Worm (Caenorhabditis elegans) whole organism, mixed stage, embryonic: ENCODE data around the gene C32H11.3.

Source experiments
- bed-3 ChIP-seq: fragments of 200-800 bp; sonication (Bioruptor generic); optimal IDR thresholded peaks from 3 replicates; lab custom pipeline; 2018; ENCODE audit warnings: mild to moderate bottlenecking, missing genetic modification characterization, moderate library complexity, missing compliant biosample characterization
- blmp-1 ChIP-seq: fragments of 150-350 bp; optimal IDR thresholded peaks from 2 replicates; lab custom pipeline; 2014; ENCODE audit warnings: missing biosample characterization, missing genetic modification characterization
- ceh-39 ChIP-seq: fragments of 150-350 bp; optimal IDR thresholded peaks from 2 replicates; lab custom pipeline; 2014; ENCODE audit warnings: missing biosample characterization, missing genetic modification characterization
- ceh-43 ChIP-seq: fragments of 200-800 bp; sonication (Bioruptor generic); optimal IDR thresholded peaks from 2 replicates; lab custom pipeline; 2018; ENCODE audit warnings: mild to moderate bottlenecking, missing genetic modification characterization, moderate library complexity, missing compliant biosample characterization
- ceh-83 ChIP-seq: fragments of 200-800 bp; sonication (Bioruptor generic); optimal IDR thresholded peaks from 2 replicates; lab custom pipeline; 2018; ENCODE audit warnings: mild to moderate bottlenecking, missing genetic modification characterization, missing compliant biosample characterization
- ces-1 ChIP-seq: fragments of 150-350 bp; optimal IDR thresholded peaks from 2 replicates; lab custom pipeline; 2014; ENCODE audit warnings: missing biosample characterization, missing genetic modification reagents, missing genetic modification characterization
- cnd-1 ChIP-seq: fragments of 200-800 bp; sonication (Bioruptor generic); optimal IDR thresholded peaks from 2 replicates; lab custom pipeline; 2018; ENCODE audit warnings: mild to moderate bottlenecking, missing genetic modification characterization, missing compliant biosample characterization
- drap-1 ChIP-seq: fragments of 200-800 bp; sonication (Bioruptor generic); optimal IDR thresholded peaks from 3 replicates; lab custom pipeline; 2018; ENCODE audit warnings: mild to moderate bottlenecking, missing genetic modification characterization, missing compliant biosample characterization
- elt-1 ChIP-seq: sonication (generic microtip); optimal IDR thresholded peaks from 2 replicates; lab custom pipeline; 2017; ENCODE audit warnings: missing genetic modification characterization, mild to moderate bottlenecking, missing compliant biosample characterization, antibody characterized with exemption, moderate library complexity, borderline replicate concordance; ENCODE audit not compliant: insufficient read depth
- elt-3 ChIP-seq: fragments of 150-350 bp; optimal IDR thresholded peaks from 2 replicates; lab custom pipeline; 2014; ENCODE audit warnings: missing biosample characterization, missing genetic modification characterization
- flh-1 ChIP-seq: fragments of 200-800 bp; sonication (Bioruptor generic); optimal IDR thresholded peaks from 2 replicates; lab custom pipeline; 2018; ENCODE audit warnings: mild to moderate bottlenecking, missing genetic modification characterization, moderate library complexity, missing compliant biosample characterization
- ham-2 ChIP-seq: fragments of 200-800 bp; sonication (Bioruptor generic); optimal IDR thresholded peaks from 2 replicates; lab custom pipeline; 2018; ENCODE audit warnings: mild to moderate bottlenecking, missing genetic modification characterization, missing compliant biosample characterization
- lin-13 ChIP-seq: fragments of 150-350 bp; optimal IDR thresholded peaks from 2 replicates; lab custom pipeline; 2014; ENCODE audit warnings: missing biosample characterization, missing genetic modification characterization
- lin-32 ChIP-seq: fragments of 200-800 bp; sonication (Bioruptor generic); optimal IDR thresholded peaks from 2 replicates; lab custom pipeline; 2018; ENCODE audit warnings: mild to moderate bottlenecking, missing genetic modification characterization, missing compliant biosample characterization
- lsy-2 ChIP-seq: fragments of 150-350 bp; optimal IDR thresholded peaks from 2 replicates; lab custom pipeline; 2014; ENCODE audit warnings: missing biosample characterization, missing genetic modification characterization
- mab-5 ChIP-seq: fragments of 150-350 bp; optimal IDR thresholded peaks from 2 replicates; lab custom pipeline; 2014; ENCODE audit warnings: missing biosample characterization, missing genetic modification characterization
- mep-1 ChIP-seq: fragments of 150-350 bp; optimal IDR thresholded peaks from 2 replicates; lab custom pipeline; 2017; ENCODE audit warnings: missing biosample characterization, missing genetic modification reagents, missing genetic modification characterization, inconsistent platforms
- mls-2 ChIP-seq: sonication (generic microtip); optimal IDR thresholded peaks from 2 replicates; lab custom pipeline; 2016; ENCODE audit warnings: mild to moderate bottlenecking, missing genetic modification characterization, moderate library complexity, missing compliant biosample characterization
- nhr-237 ChIP-seq: fragments of 150-350 bp; optimal IDR thresholded peaks from 2 replicates; lab custom pipeline; 2014; ENCODE audit warnings: missing biosample characterization, missing genetic modification characterization
- nhr-76 ChIP-seq: sonication (generic microtip); optimal IDR thresholded peaks from 2 replicates; lab custom pipeline; 2017; ENCODE audit warnings: missing biosample characterization, missing genetic modification characterization
- pha-4 ChIP-seq: fragments of 150-350 bp; optimal IDR thresholded peaks from 2 replicates; lab custom pipeline; 2018; ENCODE audit warnings: missing biosample characterization, missing genetic modification reagents, missing genetic modification characterization
- sem-2 ChIP-seq: fragments of 200-800 bp; sonication (Bioruptor generic); optimal IDR thresholded peaks from 2 replicates; lab custom pipeline; 2018; ENCODE audit warnings: mild to moderate bottlenecking, missing genetic modification characterization, missing compliant biosample characterization
- snpc-4 ChIP-seq: fragments of 150-350 bp; optimal IDR thresholded peaks from 2 replicates; lab custom pipeline; 2014; ENCODE audit warnings: missing biosample characterization, missing genetic modification characterization
- sptf-1 ChIP-seq: sonication (generic microtip); optimal IDR thresholded peaks from 2 replicates; lab custom pipeline; 2017; ENCODE audit warnings: mild to moderate bottlenecking, missing genetic modification characterization, moderate library complexity, missing compliant biosample characterization
- tbx-8 ChIP-seq: fragments of 200-800 bp; sonication (Bioruptor generic); optimal IDR thresholded peaks from 2 replicates; lab custom pipeline; 2018; ENCODE audit warnings: mild to moderate bottlenecking, missing genetic modification characterization, moderate library complexity, missing compliant biosample characterization
- unc-39 ChIP-seq: fragments of 150-350 bp; optimal IDR thresholded peaks from 2 replicates; lab custom pipeline; 2014; ENCODE audit warnings: missing biosample characterization, missing genetic modification characterization
- unc-62 ChIP-seq: fragments of 150-350 bp; optimal IDR thresholded peaks from 2 replicates; lab custom pipeline; 2014; ENCODE audit warnings: missing biosample characterization, missing genetic modification reagents, missing genetic modification characterization
- zip-8 ChIP-seq: fragments of 150-350 bp; optimal IDR thresholded peaks from 2 replicates; lab custom pipeline; 2014; ENCODE audit warnings: missing biosample characterization, missing genetic modification characterization
- ztf-11 ChIP-seq: fragments of 150-350 bp; optimal IDR thresholded peaks from 2 replicates; lab custom pipeline; 2014; ENCODE audit warnings: missing biosample characterization, missing genetic modification characterization

C32H11.3 gene

DNA sequence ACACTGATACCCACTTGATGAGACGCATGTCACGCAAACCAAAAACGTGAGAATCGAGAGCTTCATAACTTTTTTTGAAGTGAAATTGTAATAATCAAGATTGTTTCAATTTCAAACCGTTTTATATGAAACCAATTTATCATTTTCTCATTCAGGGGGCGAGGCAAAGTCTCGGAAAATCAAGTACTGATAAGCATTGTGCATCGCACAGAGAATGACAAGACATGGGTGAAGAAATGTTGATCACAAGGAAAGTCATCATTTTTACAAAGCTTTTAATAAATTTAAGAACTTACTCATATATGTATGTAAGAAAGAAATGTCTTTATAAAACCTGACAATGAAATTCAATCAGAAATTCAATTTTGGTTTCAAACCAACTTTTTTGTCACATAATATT, 11.8 kb upstream of the C32H11.3 start, which contains the start of gene K08D8.3:
TSS of gene K08D8.3 (minus strand) at position 131 of the 400 bp plus-strand sequence.
- TF ChIP-seq cnd-1 (no peak), bed-3 (GFP tag; lab: Kevin White, UChicago) (no peak), elt-1 (tag; lab: Kevin White, UChicago) (no peak), nhr-76 (no peak), sem-2 (GFP tag; lab: Kevin White, UChicago) (no peak), lsy-2 (tag; lab: Kevin White, UChicago) (no peak), blmp-1 (tag; lab: Kevin White, UChicago) (no peak), tbx-8 (GFP tag; lab: Kevin White, UChicago) (no peak), sptf-1 (tag; lab: Kevin White, UChicago) (no peak), mab-5 (tag; lab: Kevin White, UChicago) (no peak), snpc-4 (tag; lab: Kevin White, UChicago) (no peak), ham-2 (GFP tag; lab: Kevin White, UChicago) (no peak), ces-1 (GFP tag; lab: Kevin White, UChicago) (no peak), zip-8 (no peak), nhr-237 (tag; lab: Kevin White, UChicago) (no peak), ceh-43 (GFP tag; lab: Kevin White, UChicago) (no peak), mls-2 (no peak), pha-4 (tag; lab: Kevin White, UChicago) (no peak), elt-3 (no peak), ceh-39 (no peak)

DNA sequence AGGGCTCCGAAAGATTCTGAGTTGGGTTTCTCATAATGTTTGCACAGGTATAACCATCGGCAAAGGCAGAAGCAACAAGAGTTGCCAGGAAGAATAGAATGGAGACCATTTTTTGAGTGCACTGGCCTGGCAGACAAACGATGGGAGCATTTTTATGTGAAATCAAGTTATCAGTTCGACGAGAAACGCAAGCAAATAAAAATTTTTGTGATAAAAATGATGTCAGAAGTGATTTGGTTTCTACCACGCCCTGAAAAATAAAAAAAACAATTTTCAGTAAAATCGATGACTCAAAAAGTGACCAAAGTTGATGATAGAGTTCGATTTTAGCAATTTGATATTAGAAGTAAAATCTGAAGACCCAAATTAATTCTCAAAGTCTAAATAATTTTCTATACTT, 8.5 kb upstream of the C32H11.3 start, which contains the start of gene K08D8.4:
TSS of gene K08D8.4 (minus strand) at position 128 of the 400 bp plus-strand sequence.
- TF ChIP-seq blmp-1 (tag; lab: Kevin White, UChicago): no peak
- TF ChIP-seq pha-4 (tag; lab: Kevin White, UChicago): no peak
- TF ChIP-seq ceh-43 (GFP tag; lab: Kevin White, UChicago): no peak
- no peak for TF ChIP-seq ces-1 (GFP tag; lab: Kevin White, UChicago)

DNA sequence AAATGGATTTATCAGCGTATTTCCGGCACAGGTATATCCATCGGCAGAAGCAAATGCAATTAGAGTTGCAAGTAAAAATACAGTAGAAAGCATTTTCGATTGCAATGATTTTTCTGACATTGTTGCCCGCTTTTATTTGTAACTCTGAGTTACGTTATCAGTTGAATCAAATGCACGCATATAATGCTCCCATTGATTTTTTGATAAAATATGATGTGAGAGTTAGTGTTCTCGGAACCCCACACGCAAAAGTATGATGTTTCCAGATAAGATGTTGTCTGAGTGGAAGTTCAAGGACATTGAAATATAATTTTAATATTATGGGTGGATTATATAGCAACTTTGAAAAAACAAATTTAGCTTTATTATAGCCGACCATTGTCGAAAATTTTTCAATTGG, 6.4 kb upstream of the C32H11.3 start, which contains the start of gene K08D8.5:
TSS of gene K08D8.5 (minus strand) at position 140 of the 400 bp plus-strand sequence.
- TF ChIP-seq flh-1 (GFP tag; lab: Kevin White, UChicago) (no peak), lin-13 (tag; lab: Kevin White, UChicago) (no peak), zip-8 (no peak), elt-3 (no peak), drap-1 (GFP tag; lab: Kevin White, UChicago) (no peak), mep-1 (tag; lab: Kevin White, UChicago) (no peak), pha-4 (tag; lab: Kevin White, UChicago) (no peak), ztf-11 (no peak), tbx-8 (GFP tag; lab: Kevin White, UChicago) (no peak), lsy-2 (tag; lab: Kevin White, UChicago) (no peak), ceh-39 (no peak), mls-2 (no peak)

DNA sequence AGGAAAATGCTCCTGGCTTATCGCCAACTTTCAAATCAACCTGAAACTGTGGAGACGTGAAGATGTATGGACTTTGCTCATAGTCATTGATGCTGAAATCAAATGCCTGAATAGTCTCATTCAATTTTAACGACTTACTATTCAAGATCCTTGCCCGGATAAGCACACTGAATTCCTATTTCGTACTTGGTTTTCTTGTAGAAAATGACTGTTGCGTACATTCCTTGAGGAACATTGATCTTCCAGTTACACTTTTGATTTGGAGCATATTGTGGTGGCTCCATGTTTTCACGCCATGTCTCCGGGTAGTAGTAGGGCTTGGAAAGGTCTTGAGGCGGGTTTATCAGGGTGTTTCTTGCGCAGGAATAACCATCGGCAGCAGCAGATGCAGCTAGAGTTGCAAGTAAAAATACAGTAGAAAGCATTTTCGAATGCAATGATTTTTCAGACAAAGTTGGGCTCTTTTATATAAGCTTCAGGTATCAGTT, 3.8 kb upstream of the C32H11.3 start, which contains the start of gene irg-6:
TSS of gene irg-6 (minus strand) at position 438 of the 488 bp plus-strand sequence.
- TF ChIP-seq drap-1 (GFP tag; lab: Kevin White, UChicago) (no peak), cnd-1 (no peak), unc-62 (GFP tag; lab: Kevin White, UChicago) (no peak), ceh-43 (GFP tag; lab: Kevin White, UChicago) (no peak), ceh-83 (GFP tag; lab: Kevin White, UChicago) (no peak), tbx-8 (GFP tag; lab: Kevin White, UChicago) (no peak), zip-8 (no peak), ceh-39 (no peak), mab-5 (tag; lab: Kevin White, UChicago) (no peak), elt-1 (tag; lab: Kevin White, UChicago) (no peak), lsy-2 (tag; lab: Kevin White, UChicago) (no peak), sem-2 (GFP tag; lab: Kevin White, UChicago) (no peak), flh-1 (GFP tag; lab: Kevin White, UChicago) (no peak)
- TF ChIP-seq, all 35 proteins: peak for 0

ce11 chrIV:12915479-12915878, 2.9 kb upstream of the C32H11.3 start, which contains the start of gene srz-15:
Gene srz-15 (plus strand): TSS chrIV:12915779.
- TF ChIP-seq mab-5 (tag; lab: Kevin White, UChicago) (no peak), unc-62 (GFP tag; lab: Kevin White, UChicago) (no peak), flh-1 (GFP tag; lab: Kevin White, UChicago) (no peak), snpc-4 (tag; lab: Kevin White, UChicago) (no peak), pha-4 (tag; lab: Kevin White, UChicago) (no peak), ceh-43 (GFP tag; lab: Kevin White, UChicago) (no peak), lin-32 (GFP tag; lab: Kevin White, UChicago) (no peak), zip-8 (no peak), unc-39 (tag; lab: Kevin White, UChicago) (no peak)
